Worm (Caenorhabditis elegans): ENCODE measurements around the gene ugt-16.
"Not testable (repeated sequence)": the region's sequence is repeated elsewhere in the genome, so short reads cannot be mapped to it uniquely, and the experiment has no call there.

ugt-16 gene

DNA sequence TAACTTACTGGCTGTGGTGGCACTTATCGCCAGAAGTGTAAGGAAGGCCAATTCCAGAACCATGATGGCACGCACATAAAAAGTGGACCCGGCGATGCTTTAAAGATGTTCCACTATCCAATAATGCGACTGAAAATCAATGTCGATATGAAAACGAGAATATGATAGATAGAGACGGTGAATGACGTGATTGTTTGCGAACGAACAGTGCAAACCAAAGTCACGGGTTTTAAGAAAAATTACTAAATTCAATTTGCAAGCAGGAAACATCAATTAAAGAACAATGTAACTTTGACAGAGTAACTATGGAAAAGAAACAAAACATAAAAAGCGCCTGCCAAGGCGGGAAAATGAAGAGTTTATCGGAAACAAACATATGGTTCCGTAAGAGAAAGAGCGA, 24.9 kb downstream of the ugt-16 start, which contains the start of gene C44H9.5:
Gene C44H9.5, minus strand, starts transcription at position 129 of the 400 bp plus-strand sequence.
- TF ChIP-seq ceh-13 (GFP tag; optimal IDR thresholded peaks at IDR 0.05) (no peak), hmbx-1 (tag; optimal IDR thresholded peaks at IDR 0.05) (no peak), B0310.2 (tag; optimal IDR thresholded peaks at IDR 0.05) (no peak)

DNA sequence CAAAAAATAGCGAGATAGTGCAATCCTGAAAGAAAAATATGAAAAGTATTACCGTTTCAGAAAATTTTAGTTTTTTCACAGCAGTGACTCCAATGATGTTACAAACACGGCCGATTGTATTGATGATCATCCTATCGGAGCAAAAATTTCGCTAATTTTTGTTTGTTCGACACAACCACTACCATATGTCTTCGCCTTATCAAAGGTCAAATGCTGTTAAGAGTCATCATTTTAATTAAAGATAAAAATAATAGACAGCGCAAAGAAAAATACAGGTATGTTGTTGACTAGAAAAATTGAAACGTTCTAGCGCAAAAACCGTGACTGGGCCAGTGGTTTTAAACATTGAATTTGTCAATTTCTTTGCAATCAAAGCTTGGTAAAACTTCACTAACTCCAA, 27.5 kb downstream of the ugt-16 start:
- TF ChIP-seq flt-1 (GFP tag; IDR thresholded peaks at IDR 0.05) (no peak), ceh-13 (GFP tag; optimal IDR thresholded peaks at IDR 0.05) (no peak), hmbx-1 (tag; optimal IDR thresholded peaks at IDR 0.05) (no peak), aly-1 (tag; optimal IDR thresholded peaks at IDR 0.05) (no peak), ceh-36 (tag; optimal IDR thresholded peaks at IDR 0.05) (no peak), scrt-1 (GFP tag; IDR thresholded peaks at IDR 0.05) (no peak)

DNA sequence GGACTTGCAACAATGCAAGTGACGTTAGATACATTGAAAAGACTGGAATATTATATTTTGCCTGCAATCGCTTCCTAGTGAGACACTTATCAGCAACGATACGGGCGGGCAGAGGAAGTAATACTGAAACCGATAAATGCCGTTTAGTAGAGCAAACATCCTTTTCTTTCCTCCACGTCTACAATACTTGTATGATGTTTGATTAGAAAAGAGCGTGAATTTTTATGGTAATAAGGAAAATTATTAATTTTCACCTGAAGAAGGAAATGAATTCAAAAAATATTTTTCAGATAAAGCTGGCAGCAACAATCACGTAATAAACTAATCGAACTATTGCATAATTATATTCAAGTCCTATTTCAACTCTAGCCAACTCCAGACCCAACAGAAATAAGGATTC, 29.9 kb downstream of the ugt-16 start, which contains the start of gene C44H9.7:
Gene C44H9.7, minus strand, starts transcription at position 101 of the 400 bp plus-strand sequence.
- TF ChIP-seq ceh-36 (tag; optimal IDR thresholded peaks at IDR 0.05) (no peak), hnd-1 (tag; optimal IDR thresholded peaks at IDR 0.05) (no peak), ama-1 (optimal IDR thresholded peaks at IDR 0.05) (no peak)

DNA sequence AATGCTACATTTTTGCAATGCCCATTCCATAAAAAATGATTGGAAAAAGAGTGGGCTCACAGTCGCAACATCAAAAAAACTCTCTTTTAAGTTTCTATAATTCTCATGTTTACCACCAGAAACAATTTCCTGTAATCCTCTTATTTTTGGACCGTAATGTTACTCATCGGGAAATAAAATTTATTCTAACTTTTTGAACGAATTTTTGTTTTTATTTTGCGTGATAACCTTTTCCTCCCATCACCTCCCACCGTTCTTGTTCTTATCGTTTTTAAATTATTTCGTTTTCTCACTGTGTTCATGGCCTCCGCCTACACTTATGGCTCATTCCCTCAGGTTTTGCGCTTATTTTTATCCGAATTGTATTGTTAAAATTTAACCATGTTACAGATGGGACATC, 34.3 kb downstream of the ugt-16 start, which contains the start of gene anp-1:
Gene anp-1, plus strand, starts transcription at position 301 of the 400 bp plus-strand sequence.
- TF ChIP-seq hnd-1 (tag; optimal IDR thresholded peaks at IDR 0.05) (no peak), tra-4 (tag; optimal IDR thresholded peaks at IDR 0.05) (no peak), ceh-13 (GFP tag; optimal IDR thresholded peaks at IDR 0.05) (no peak), pes-1 (GFP tag; IDR thresholded peaks at IDR 0.05) (no peak), ceh-36 (tag; optimal IDR thresholded peaks at IDR 0.05) (no peak), aly-1 (tag; optimal IDR thresholded peaks at IDR 0.05) (no peak), ets-7 (tag; optimal IDR thresholded peaks at IDR 0.05) (no peak), tbx-37 (GFP tag; conservative IDR thresholded peaks at IDR 0.05) (no peak), flt-1 (GFP tag; IDR thresholded peaks at IDR 0.05) (no peak), hmbx-1 (tag; optimal IDR thresholded peaks at IDR 0.05) (no peak), ama-1 (optimal IDR thresholded peaks at IDR 0.05) (no peak), tbx-11 (GFP tag; IDR thresholded peaks at IDR 0.05) (no peak), hmg-4 (GFP tag; optimal IDR thresholded peaks at IDR 0.05) (no peak), scrt-1 (GFP tag; IDR thresholded peaks at IDR 0.05) (no peak), sea-1 (GFP tag; conservative IDR thresholded peaks at IDR 0.05) (no peak)

DNA sequence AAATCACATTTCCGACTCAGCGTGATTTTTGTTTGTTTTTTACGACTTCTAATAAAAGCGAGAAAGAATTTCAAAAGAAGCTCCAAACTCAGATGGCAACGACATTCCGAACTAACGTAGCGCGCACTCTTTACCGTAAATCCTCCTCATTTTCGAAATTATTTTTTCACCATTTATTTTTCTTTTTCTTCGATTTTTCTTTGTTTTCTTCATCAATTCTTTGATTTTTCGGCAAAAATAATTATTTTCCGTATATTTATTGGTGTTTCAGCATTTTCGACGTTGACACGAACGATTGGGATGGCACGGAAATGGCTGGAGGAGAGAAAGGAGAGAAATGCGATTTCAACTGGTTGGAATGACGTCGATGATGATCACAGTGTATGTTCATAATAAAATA, 40.8 kb downstream of the ugt-16 start, which contains the start of gene T07F10.5:
Gene T07F10.5, plus strand, starts transcription at position 301 of the 400 bp plus-strand sequence.
- TF ChIP-seq hnd-1 (tag; optimal IDR thresholded peaks at IDR 0.05); F13C5.2 (tag; optimal IDR thresholded peaks at IDR 0.05); sea-1 (GFP tag; conservative IDR thresholded peaks at IDR 0.05): not testable (repeated sequence)

DNA sequence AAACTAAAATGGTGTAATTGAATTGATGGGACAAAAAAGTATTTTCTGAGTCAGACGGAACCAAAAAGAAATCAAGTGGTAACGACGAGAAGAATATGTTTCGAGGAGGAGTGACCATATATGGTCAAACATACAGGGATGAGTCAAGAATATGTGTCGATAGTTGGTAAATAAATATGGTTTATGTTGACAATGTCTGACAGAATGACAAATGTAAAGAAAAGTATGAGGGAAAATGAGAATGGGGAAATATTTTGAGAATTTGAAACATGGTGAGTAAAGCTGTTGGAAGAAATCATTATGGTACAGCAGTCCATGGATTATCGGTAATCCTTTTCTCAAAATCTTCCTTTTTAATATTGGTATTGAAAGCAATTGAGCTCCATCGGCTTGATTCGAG, 43.2 kb downstream of the ugt-16 start, which contains the start of gene nspg-1:
Gene nspg-1, minus strand, starts transcription at position 101 of the 400 bp plus-strand sequence.
- TF ChIP-seq pes-1 (GFP tag; IDR thresholded peaks at IDR 0.05) (no peak), scrt-1 (GFP tag; IDR thresholded peaks at IDR 0.05) (no peak), ceh-36 (tag; optimal IDR thresholded peaks at IDR 0.05) (no peak), tbx-11 (GFP tag; IDR thresholded peaks at IDR 0.05) (no peak), ama-1 (optimal IDR thresholded peaks at IDR 0.05) (no peak), F13C5.2 (tag; optimal IDR thresholded peaks at IDR 0.05) (no peak), tra-4 (tag; optimal IDR thresholded peaks at IDR 0.05) (no peak), ceh-13 (GFP tag; optimal IDR thresholded peaks at IDR 0.05) (no peak)

DNA sequence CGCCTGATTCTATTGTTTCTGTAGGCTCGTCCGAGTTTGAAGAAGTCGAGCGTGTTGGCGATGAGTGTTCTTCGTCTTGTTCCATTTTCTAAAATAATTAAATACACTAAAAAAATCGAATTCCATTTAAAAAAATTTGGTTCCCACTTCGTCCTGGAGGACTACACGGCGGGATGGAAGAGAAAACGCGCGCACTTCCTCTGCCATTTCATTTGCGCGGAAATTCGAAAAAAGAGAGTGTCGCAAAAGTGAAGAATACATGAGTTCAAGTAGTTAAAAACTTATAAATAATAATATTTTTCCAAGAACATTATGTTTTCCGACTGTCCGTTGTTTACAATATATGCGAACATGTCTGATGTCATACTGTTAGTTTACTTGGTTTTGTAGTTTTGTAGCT, 45.1 kb downstream of the ugt-16 start, which contains the start of gene T07F10.3:
Gene T07F10.3, minus strand, starts transcription at position 98 of the 400 bp plus-strand sequence.
- TF ChIP-seq F13C5.2 (tag; optimal IDR thresholded peaks at IDR 0.05) (peak; percentile 26), flt-1 (GFP tag; IDR thresholded peaks at IDR 0.05) (peak; percentile 57), hnd-1 (tag; optimal IDR thresholded peaks at IDR 0.05) (peak; percentile 53), hmbx-1 (tag; optimal IDR thresholded peaks at IDR 0.05) (no peak), B0310.2 (tag; optimal IDR thresholded peaks at IDR 0.05) (no peak), tbx-11 (GFP tag; IDR thresholded peaks at IDR 0.05) (no peak), sea-1 (GFP tag; conservative IDR thresholded peaks at IDR 0.05) (peak; percentile 74; the same call in 1 of the 2 replicates), hmg-4 (GFP tag; optimal IDR thresholded peaks at IDR 0.05) (peak; percentile 57), tbx-37 (GFP tag; conservative IDR thresholded peaks at IDR 0.05) (peak; percentile 96)

DNA sequence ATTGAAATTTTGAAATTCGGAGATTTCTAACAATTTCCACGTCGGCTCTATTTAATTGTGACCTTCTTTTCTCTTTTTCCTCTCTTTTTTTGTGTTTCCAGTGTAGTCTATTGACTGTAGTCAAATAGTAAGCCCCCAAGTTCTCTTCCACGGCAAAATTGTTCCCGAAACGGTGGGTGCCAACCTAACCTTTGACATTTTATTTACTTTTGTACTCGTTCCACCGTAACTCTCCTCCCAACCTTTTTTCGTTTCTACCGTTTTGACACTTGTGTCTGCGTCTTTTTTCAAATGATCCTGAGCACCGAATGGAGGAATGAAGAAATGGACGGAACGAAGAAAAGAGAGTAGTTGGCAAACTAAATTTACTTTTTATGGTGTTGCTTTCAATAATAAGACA, 45.9 kb downstream of the ugt-16 start:
- TF ChIP-seq pes-1 (GFP tag; IDR thresholded peaks at IDR 0.05) (no peak), tbx-11 (GFP tag; IDR thresholded peaks at IDR 0.05) (no peak), sea-1 (GFP tag; conservative IDR thresholded peaks at IDR 0.05) (no peak)

DNA sequence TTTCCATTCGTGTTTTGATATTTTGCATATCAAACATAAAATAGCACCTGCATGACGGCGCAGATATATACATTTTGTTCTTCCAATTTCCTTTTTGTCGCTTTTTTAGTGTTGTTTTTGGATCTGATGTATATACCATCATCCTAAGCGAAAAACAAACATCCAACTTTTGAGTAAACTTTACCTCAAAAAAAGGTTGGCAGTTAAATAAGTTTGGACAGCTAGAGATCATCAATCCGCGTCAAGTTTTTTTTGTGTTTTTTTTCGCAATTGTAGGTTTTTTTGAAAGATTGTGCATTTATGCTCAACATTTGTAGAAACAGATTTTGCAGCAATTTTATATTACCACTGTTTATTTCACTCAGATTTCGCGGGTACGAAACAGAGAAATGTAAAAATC, 46.9 kb downstream of the ugt-16 start, which contains the start of gene bus-19:
Gene bus-19, plus strand, starts transcription at position 301 of the 400 bp plus-strand sequence.
- no peak for TF ChIP-seq ceh-13 (GFP tag; optimal IDR thresholded peaks at IDR 0.05)
- TF ChIP-seq tbx-11 (GFP tag; IDR thresholded peaks at IDR 0.05), result no peak
- no peak for TF ChIP-seq hmbx-1 (tag; optimal IDR thresholded peaks at IDR 0.05)
- no peak for TF ChIP-seq F13C5.2 (tag; optimal IDR thresholded peaks at IDR 0.05)
- TF ChIP-seq sea-1 (GFP tag; conservative IDR thresholded peaks at IDR 0.05), result no peak
- TF ChIP-seq tra-4 (tag; optimal IDR thresholded peaks at IDR 0.05), result no peak
